Worm (Caenorhabditis elegans) whole organism, L4 larva: ENCODE results near the gene gba-2.

Experiments used
- dpl-1 ChIP-seq: fragments of 150-350 bp; optimal IDR thresholded peaks from 2 replicates; lab custom pipeline; 2014; ENCODE audit warnings: missing biosample characterization, missing genetic modification reagents, missing genetic modification characterization
- dve-1 ChIP-seq: sonication (generic microtip); optimal IDR thresholded peaks from 2 replicates; lab custom pipeline; 2017; ENCODE audit warnings: antibody characterized with exemption, mild to moderate bottlenecking, missing genetic modification characterization, missing compliant biosample characterization; ENCODE audit not compliant: insufficient read depth
- nhr-41 ChIP-seq: fragments of 200-800 bp; sonication (Bioruptor generic); IDR thresholded peaks from 2 replicates; pipeline ENCODE4 v1.3.6; 2022; ENCODE audit warnings: missing genetic modification reagents, missing genetic modification characterization, missing compliant biosample characterization
- snpc-4 ChIP-seq: fragments of 150-350 bp; optimal IDR thresholded peaks from 2 replicates; lab custom pipeline; 2014; ENCODE audit warnings: missing biosample characterization, missing genetic modification characterization
- zfp-3 ChIP-seq: fragments of 200-800 bp; sonication (Bioruptor generic); conservative IDR thresholded peaks from 2 replicates; pipeline ENCODE4 v1.3.6; 2022; ENCODE audit warnings: missing genetic modification reagents, missing genetic modification characterization, missing compliant biosample characterization

- TF ChIP-seq snpc-4 (tag; lab: Kevin White, UChicago): no peak
- no peak for TF ChIP-seq zfp-3 (GFP tag; lab: Robert Waterston, UW)
- TF ChIP-seq dpl-1 (GFP tag; lab: Kevin White, UChicago): no peak
- TF ChIP-seq nhr-41 (GFP tag; lab: Robert Waterston, UW): no peak
- TF ChIP-seq dve-1: no peak
Observed at ce11 chrII:2233240-2233639, 47.0 kb upstream of the gba-2 start, which contains the start of gene cct-3.
